Fruit fly (Drosophila melanogaster) whole organism, embryonic: ENCODE results near the gene zf30C.

Source experiments
- ATbp ChIP-seq: fragments of 200-800 bp; sonication (Bioruptor generic); optimal IDR thresholded peaks from 2 replicates; lab custom pipeline; 2017; ENCODE audit warnings: missing biosample characterization, mild to moderate bottlenecking, missing genetic modification characterization, missing genetic modification reagents
- Atf-2 ChIP-seq: fragments of 200-800 bp; sonication (Bioruptor generic); optimal IDR thresholded peaks from 2 replicates; lab custom pipeline; 2016; ENCODE audit warnings: missing biosample characterization, missing genetic modification characterization
- CG10267 ChIP-seq: fragments of 200-800 bp; sonication (Bioruptor generic); optimal IDR thresholded peaks from 2 replicates; lab custom pipeline; 2018; ENCODE audit warnings: missing biosample characterization, mild to moderate bottlenecking, missing genetic modification characterization, moderate library complexity
- CG10321 ChIP-seq: fragments of 200-800 bp; sonication (Bioruptor generic); IDR thresholded peaks from 2 replicates; pipeline ENCODE4 v1.3.6; 2022; ENCODE audit warnings: missing biosample characterization, missing genetic modification characterization
- CG10543 ChIP-seq: fragments of 200-800 bp; sonication (Bioruptor generic); optimal IDR thresholded peaks from 3 replicates; lab custom pipeline; 2017; ENCODE audit warnings: missing biosample characterization, mild to moderate bottlenecking, missing genetic modification characterization, moderate library complexity
- CG11085 ChIP-seq: fragments of 200-800 bp; sonication (Bioruptor generic); IDR thresholded peaks from 2 replicates; pipeline ENCODE4 v1.3.6; 2022; ENCODE audit warnings: missing biosample characterization, missing genetic modification characterization
- CG11247 ChIP-seq: fragments of 200-800 bp; sonication (Bioruptor generic); IDR thresholded peaks from 2 replicates; pipeline ENCODE4 v1.3.6; 2022; ENCODE audit warnings: missing biosample characterization, missing genetic modification characterization
- CG12104 ChIP-seq: fragments of 200-800 bp; sonication (Bioruptor generic); optimal IDR thresholded peaks from 3 replicates; lab custom pipeline; 2016; ENCODE audit warnings: missing biosample characterization, missing genetic modification characterization
- CG13296 ChIP-seq: fragments of 200-800 bp; sonication (Bioruptor generic); optimal IDR thresholded peaks from 3 replicates; lab custom pipeline; 2018; ENCODE audit warnings: missing biosample characterization, mild to moderate bottlenecking, missing genetic modification characterization
- CG13424 ChIP-seq: fragments of 200-800 bp; sonication (Bioruptor generic); optimal IDR thresholded peaks from 2 replicates; lab custom pipeline; 2019; ENCODE audit warnings: missing biosample characterization, mild to moderate bottlenecking, missing genetic modification characterization, moderate library complexity
- CG14710 ChIP-seq: fragments of 200-800 bp; sonication (Bioruptor generic); optimal IDR thresholded peaks from 3 replicates; lab custom pipeline; 2019; ENCODE audit warnings: missing biosample characterization, mild to moderate bottlenecking, missing genetic modification characterization, moderate library complexity
- CG14965 ChIP-seq: fragments of 200-800 bp; sonication (Bioruptor generic); optimal IDR thresholded peaks from 2 replicates; lab custom pipeline; 2016; ENCODE audit warnings: missing biosample characterization, missing genetic modification characterization, borderline replicate concordance
- CG15514 ChIP-seq: fragments of 200-800 bp; sonication (Bioruptor generic); optimal IDR thresholded peaks from 3 replicates; lab custom pipeline; 2017; ENCODE audit warnings: missing biosample characterization, missing genetic modification characterization, mild to moderate bottlenecking, moderate library complexity, missing genetic modification reagents
- CG15601 ChIP-seq: fragments of 200-800 bp; sonication (Bioruptor generic); optimal IDR thresholded peaks from 3 replicates; lab custom pipeline; 2019; ENCODE audit warnings: missing biosample characterization, mild to moderate bottlenecking, missing genetic modification characterization, moderate library complexity
- CG15696 ChIP-seq: fragments of 200-800 bp; sonication (Bioruptor generic); optimal IDR thresholded peaks from 2 replicates; lab custom pipeline; 2019; ENCODE audit warnings: missing biosample characterization, mild to moderate bottlenecking, missing genetic modification characterization, moderate library complexity
- CG1602 ChIP-seq: fragments of 200-800 bp; sonication (Bioruptor generic); optimal IDR thresholded peaks from 3 replicates; lab custom pipeline; 2016; ENCODE audit warnings: missing biosample characterization, missing genetic modification characterization
- CG16863 ChIP-seq: fragments of 200-800 bp; sonication (Bioruptor generic); optimal IDR thresholded peaks from 3 replicates; lab custom pipeline; 2016; ENCODE audit warnings: missing biosample characterization, missing genetic modification characterization
- CG18476 ChIP-seq: fragments of 200-800 bp; sonication (Bioruptor generic); optimal IDR thresholded peaks from 2 replicates; lab custom pipeline; 2016; ENCODE audit warnings: missing biosample characterization, mild to moderate bottlenecking, missing genetic modification characterization
- CG2202 ChIP-seq: fragments of 200-800 bp; sonication (Bioruptor generic); optimal IDR thresholded peaks from 2 replicates; lab custom pipeline; 2018; ENCODE audit warnings: missing biosample characterization, mild to moderate bottlenecking, missing genetic modification characterization
- CG30431 ChIP-seq: fragments of 200-800 bp; sonication (Bioruptor generic); optimal IDR thresholded peaks from 2 replicates; lab custom pipeline; 2017; ENCODE audit warnings: missing biosample characterization, missing genetic modification characterization
- CG33557 ChIP-seq: fragments of 200-800 bp; sonication (Bioruptor generic); optimal IDR thresholded peaks from 2 replicates; lab custom pipeline; 2019; ENCODE audit warnings: missing biosample characterization, mild to moderate bottlenecking, missing genetic modification characterization, moderate library complexity
- CG3407 ChIP-seq: fragments of 200-800 bp; sonication (Bioruptor generic); optimal IDR thresholded peaks from 2 replicates; lab custom pipeline; 2018; ENCODE audit warnings: missing biosample characterization, mild to moderate bottlenecking, missing genetic modification characterization
- CG4404 ChIP-seq: fragments of 200-800 bp; sonication (Bioruptor generic); IDR thresholded peaks from 2 replicates; pipeline ENCODE4 v1.3.6; 2022; ENCODE audit warnings: missing biosample characterization, missing genetic modification characterization
- CG4820 ChIP-seq: fragments of 200-800 bp; sonication (Bioruptor generic); optimal IDR thresholded peaks from 3 replicates; lab custom pipeline; 2016; ENCODE audit warnings: missing biosample characterization, missing genetic modification characterization
- CG6791 ChIP-seq: fragments of 200-800 bp; sonication (Bioruptor generic); IDR thresholded peaks from 3 replicates; pipeline ENCODE4 v1.3.6; 2022; ENCODE audit warnings: missing biosample characterization, missing genetic modification characterization; ENCODE audit not compliant: partially characterized antibody
- CG7745 ChIP-seq: fragments of 200-800 bp; sonication (Bioruptor generic); optimal IDR thresholded peaks from 2 replicates; lab custom pipeline; 2018; ENCODE audit warnings: missing biosample characterization, mild to moderate bottlenecking, missing genetic modification characterization, moderate library complexity
- CG7928 ChIP-seq: fragments of 200-800 bp; sonication (Bioruptor generic); optimal IDR thresholded peaks from 2 replicates; lab custom pipeline; 2017; ENCODE audit warnings: missing biosample characterization, mild to moderate bottlenecking, missing genetic modification characterization
- CG7963 ChIP-seq: fragments of 200-800 bp; sonication (Bioruptor generic); IDR thresholded peaks from 3 replicates; pipeline ENCODE4 v1.3.6; 2022; ENCODE audit warnings: missing biosample characterization, missing genetic modification characterization; ENCODE audit not compliant: partially characterized antibody
- CG9797 ChIP-seq: fragments of 200-800 bp; sonication (Bioruptor generic); optimal IDR thresholded peaks from 3 replicates; lab custom pipeline; 2018; ENCODE audit warnings: missing biosample characterization, mild to moderate bottlenecking, missing genetic modification characterization
- CkIIα-i1 ChIP-seq: fragments of 200-800 bp; sonication (Bioruptor generic); IDR thresholded peaks from 2 replicates; pipeline ENCODE4 v1.3.6; 2022; ENCODE audit warnings: missing biosample characterization, missing genetic modification characterization
- Drgx ChIP-seq: fragments of 200-800 bp; sonication (Bioruptor generic); IDR thresholded peaks from 2 replicates; pipeline ENCODE4 v1.3.6; 2022; ENCODE audit warnings: missing biosample characterization, missing genetic modification characterization
- Gsc ChIP-seq: fragments of 200-800 bp; sonication (Bioruptor generic); IDR thresholded peaks from 2 replicates; pipeline ENCODE4 v1.3.6; 2022; ENCODE audit warnings: missing biosample characterization, missing genetic modification characterization
- H2.0 ChIP-seq: fragments of 200-800 bp; sonication (Bioruptor generic); IDR thresholded peaks from 2 replicates; pipeline ENCODE4 v1.3.6; 2022; ENCODE audit warnings: missing biosample characterization, missing genetic modification characterization
- Hey ChIP-seq: fragments of 200-800 bp; sonication (Bioruptor generic); optimal IDR thresholded peaks from 3 replicates; lab custom pipeline; 2018; ENCODE audit warnings: missing biosample characterization, mild to moderate bottlenecking, missing genetic modification characterization
- Max ChIP-seq: fragments of 200-800 bp; sonication (Bioruptor generic); optimal IDR thresholded peaks from 2 replicates; lab custom pipeline; 2016; ENCODE audit warnings: missing biosample characterization, mild to moderate bottlenecking, missing genetic modification characterization
- Mrtf ChIP-seq: fragments of 200-800 bp; sonication (Bioruptor generic); IDR thresholded peaks from 3 replicates; pipeline ENCODE4 v1.3.6; 2022; ENCODE audit warnings: missing biosample characterization, missing genetic modification characterization
- NC2β ChIP-seq: fragments of 200-800 bp; sonication (Bioruptor generic); optimal IDR thresholded peaks from 2 replicates; lab custom pipeline; 2016; ENCODE audit warnings: missing biosample characterization, missing genetic modification characterization
- NFAT ChIP-seq: fragments of 200-800 bp; sonication (Bioruptor generic); IDR thresholded peaks from 2 replicates; pipeline ENCODE4 v1.3.6; 2022; ENCODE audit warnings: missing biosample characterization, missing genetic modification characterization
- Nf-YC ChIP-seq: fragments of 200-800 bp; optimal IDR thresholded peaks from 3 replicates; lab custom pipeline; 2019; ENCODE audit warnings: missing biosample characterization, mild to moderate bottlenecking, missing genetic modification characterization, moderate library complexity
- Opbp ChIP-seq: fragments of 200-800 bp; sonication (Bioruptor generic); IDR thresholded peaks from 3 replicates; pipeline ENCODE4 v1.3.6; 2022; ENCODE audit warnings: missing biosample characterization, missing genetic modification characterization; ENCODE audit not compliant: partially characterized antibody
- Rfx ChIP-seq: fragments of 200-800 bp; sonication (Bioruptor generic); IDR thresholded peaks from 2 replicates; pipeline ENCODE4 v1.3.6; 2022; ENCODE audit warnings: missing biosample characterization, missing genetic modification characterization
- ab ChIP-seq: fragments of 200-800 bp; sonication (Bioruptor generic); optimal IDR thresholded peaks from 2 replicates; lab custom pipeline; 2016; ENCODE audit warnings: missing biosample characterization, missing genetic modification characterization
- hb ChIP-seq: fragments of 200-800 bp; sonication (Bioruptor generic); IDR thresholded peaks from 3 replicates; pipeline ENCODE4 v1.3.6; 2022; ENCODE audit warnings: missing biosample characterization, missing genetic modification characterization; ENCODE audit not compliant: partially characterized antibody
- knrl ChIP-seq: fragments of 200-800 bp; sonication (Bioruptor generic); IDR thresholded peaks from 3 replicates; pipeline ENCODE4 v1.3.6; 2022; ENCODE audit warnings: missing biosample characterization, missing genetic modification characterization; ENCODE audit not compliant: partially characterized antibody
- nerfin-2 ChIP-seq: fragments of 200-800 bp; sonication (Bioruptor generic); IDR thresholded peaks from 2 replicates; pipeline ENCODE4 v1.3.6; 2022; ENCODE audit warnings: missing biosample characterization, missing genetic modification characterization; ENCODE audit not compliant: partially characterized antibody
- pzg ChIP-seq: fragments of 200-800 bp; sonication (Bioruptor generic); optimal IDR thresholded peaks from 3 replicates; lab custom pipeline; 2018; ENCODE audit warnings: missing biosample characterization, mild to moderate bottlenecking, missing genetic modification characterization, moderate library complexity
- sd ChIP-seq: fragments of 200-800 bp; sonication (Bioruptor generic); optimal IDR thresholded peaks from 3 replicates; lab custom pipeline; 2018; ENCODE audit warnings: missing biosample characterization, mild to moderate bottlenecking, missing genetic modification characterization, moderate library complexity
- zen ChIP-seq: fragments of 200-800 bp; sonication (Bioruptor generic); optimal IDR thresholded peaks from 3 replicates; lab custom pipeline; 2018; ENCODE audit warnings: missing biosample characterization, mild to moderate bottlenecking, missing genetic modification characterization, moderate library complexity

Gene zf30C

DNA sequence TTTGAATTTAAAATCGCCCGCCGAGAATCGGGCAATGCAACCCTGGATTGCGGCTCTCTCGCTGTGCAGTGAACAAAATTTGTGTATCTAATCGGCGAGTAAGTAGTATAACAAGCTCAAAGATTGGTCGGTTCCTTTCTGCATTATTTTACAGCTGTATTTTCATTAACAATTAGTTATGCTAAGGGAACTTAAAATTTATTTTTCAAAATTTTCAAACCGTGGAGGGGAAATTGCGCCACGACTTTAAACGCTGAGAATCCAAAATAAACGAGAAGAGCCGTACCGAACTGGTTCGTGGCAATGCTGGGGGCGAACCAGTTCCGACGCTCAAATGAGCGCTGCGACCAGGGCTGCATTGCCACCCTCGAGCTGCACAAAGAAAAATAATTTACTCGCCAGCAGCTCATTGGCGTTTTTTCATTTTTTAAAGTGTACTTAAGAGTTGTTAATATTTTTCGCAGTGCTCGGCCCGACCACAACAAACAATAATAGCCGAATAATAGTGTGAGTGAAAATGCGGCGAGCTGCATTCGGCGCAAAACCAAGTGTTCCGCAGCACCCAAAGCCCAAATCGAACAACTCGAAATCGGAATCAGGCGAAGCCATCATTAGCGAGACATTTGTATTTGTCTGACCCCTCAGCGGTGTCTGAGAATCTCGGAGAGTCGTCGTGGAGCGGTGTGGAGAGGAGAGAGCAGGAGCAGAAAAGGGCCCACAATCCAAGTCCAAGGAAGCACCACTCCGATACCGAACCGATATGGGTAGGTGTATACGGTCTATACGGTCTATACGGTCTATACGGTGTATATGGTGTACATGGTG, at the start of gene zf30C (continued):
- peak; percentile 69 for TF ChIP-seq Nf-YC
- TF ChIP-seq CG4820 (GFP tag; lab: Kevin White, UChicago): peak; percentile 87
- peak; percentile 83 for TF ChIP-seq CG10543
- peak; percentile 80 for TF ChIP-seq CG4404 (GFP tag; lab: Robert Waterston, UW)
- peak; percentile 31 for TF ChIP-seq CG3407 (GFP tag; lab: Kevin White, UChicago)
- TF ChIP-seq CG13296 (GFP tag; lab: Kevin White, UChicago): peak; percentile 77
- peak; percentile 67 for TF ChIP-seq CG12104 (GFP tag; lab: Kevin White, UChicago)
- peak; percentile 65 for TF ChIP-seq CG15696 (tag; lab: Kevin White, UChicago)
- TF ChIP-seq Rfx (GFP tag; lab: Robert Waterston, UW): peak; percentile 93
- peak; percentile 80 for TF ChIP-seq Max (GFP tag; lab: Kevin White, UChicago)
- peak; percentile 57; the same call in 1 of the 2 replicates for TF ChIP-seq CG10321
- peak; percentile 48 for TF ChIP-seq CG15601 (tag; lab: Kevin White, UChicago)
- peak; percentile 100 for TF ChIP-seq CG15514 (GFP tag; lab: Kevin White, UChicago)
- peak; percentile 47 for TF ChIP-seq CG18476
- peak; percentile 81 for TF ChIP-seq CG11085 (GFP tag; lab: Robert Waterston, UW)
- peak; percentile 62 for TF ChIP-seq CG14710 (tag; lab: Kevin White, UChicago)
- peak; percentile 91 for TF ChIP-seq Atf-2 (GFP tag; lab: Kevin White, UChicago)
- peak; percentile 28 for TF ChIP-seq Hey (tag; lab: Kevin White, UChicago)
- TF ChIP-seq knrl (GFP tag; lab: Robert Waterston, UW): peak; percentile 69
- TF ChIP-seq nerfin-2: 0 out of 2 replicates have a peak, but pooled peaks have one; percentile 30
- TF ChIP-seq CG7745: no peak
- TF ChIP-seq H2.0: peak; percentile 82
- TF ChIP-seq CG7928 (GFP tag; lab: Kevin White, UChicago): peak; percentile 95
- TF ChIP-seq CG10267 (tag; lab: Kevin White, UChicago): peak; percentile 70
- peak; percentile 41 for TF ChIP-seq CG2202 (tag; lab: Kevin White, UChicago)
- peak; percentile 84 for TF ChIP-seq ab (GFP tag; lab: Kevin White, UChicago)
- TF ChIP-seq Drgx (GFP tag; lab: Robert Waterston, UW): peak; percentile 86
- TF ChIP-seq CG11247 (GFP tag; lab: Robert Waterston, UW): peak; percentile 86
- peak; percentile 3 for TF ChIP-seq CG9797 (GFP tag; lab: Kevin White, UChicago)
- TF ChIP-seq NC2β: peak; percentile 87
- TF ChIP-seq CG33557 (GFP tag; lab: Kevin White, UChicago): peak; percentile 38
- no peak for TF ChIP-seq CkIIα-i1 (GFP tag; lab: Robert Waterston, UW)
- no peak for TF ChIP-seq CG6791 (GFP tag; lab: Robert Waterston, UW)
- TF ChIP-seq CG1602: peak; percentile 75
- no peak for TF ChIP-seq hb
- peak; percentile 71 for TF ChIP-seq pzg (GFP tag; lab: Kevin White, UChicago)
- peak; percentile 84 for TF ChIP-seq CG16863 (GFP tag; lab: Kevin White, UChicago)
- TF ChIP-seq CG30431 (GFP tag; lab: Kevin White, UChicago): peak; percentile 78
- peak; percentile 80 for TF ChIP-seq ATbp (GFP tag; lab: Kevin White, UChicago)
- peak; percentile 31 for TF ChIP-seq CG14965
- TF ChIP-seq Gsc (GFP tag; lab: Robert Waterston, UW): peak; percentile 68
- peak; percentile 78 for TF ChIP-seq zen
- TF ChIP-seq CG13424 (tag; lab: Kevin White, UChicago): peak; percentile 84
- TF ChIP-seq CG7963: no peak
- peak; percentile 75 for TF ChIP-seq Opbp
- TF ChIP-seq Mrtf: peak; percentile 84
- peak; percentile 91 for TF ChIP-seq NFAT (GFP tag; lab: Robert Waterston, UW)
- no peak for TF ChIP-seq sd (tag; lab: Kevin White, UChicago)
